Worm (Caenorhabditis elegans) whole organism, late embryonic: Measurements from ENCODE around the gene C56G2.5.

Source experiments
- ama-1 ChIP-seq: fragments of 150-350 bp; optimal IDR thresholded peaks from 2 replicates; lab custom pipeline; 2014
- ceh-18 ChIP-seq: sonication (generic microtip); optimal IDR thresholded peaks from 2 replicates; lab custom pipeline; 2016; ENCODE audit warnings: missing genetic modification characterization, missing compliant biosample characterization
- ceh-22 ChIP-seq: sonication (generic microtip); optimal IDR thresholded peaks from 2 replicates; lab custom pipeline; 2017; ENCODE audit warnings: missing biosample characterization, missing genetic modification characterization
- ceh-24 ChIP-seq: sonication (generic microtip); optimal IDR thresholded peaks from 2 replicates; lab custom pipeline; 2016; ENCODE audit warnings: mild to moderate bottlenecking, missing genetic modification characterization, missing compliant biosample characterization
- ceh-31 ChIP-seq: sonication (generic microtip); optimal IDR thresholded peaks from 2 replicates; lab custom pipeline; 2016; ENCODE audit warnings: missing genetic modification characterization, missing compliant biosample characterization
- ceh-34 ChIP-seq: sonication (generic microtip); optimal IDR thresholded peaks from 2 replicates; lab custom pipeline; 2016; ENCODE audit warnings: mild to moderate bottlenecking, missing genetic modification characterization, missing compliant biosample characterization
- ceh-45 ChIP-seq: fragments of 200-800 bp; sonication (Bioruptor generic); IDR thresholded peaks from 2 replicates; pipeline ENCODE4 v1.3.6; 2022; ENCODE audit warnings: missing genetic modification reagents, missing genetic modification characterization, missing compliant biosample characterization
- ceh-9 ChIP-seq: sonication (generic microtip); optimal IDR thresholded peaks from 2 replicates; lab custom pipeline; 2016; ENCODE audit warnings: mild to moderate bottlenecking, missing genetic modification characterization, inconsistent platforms, missing compliant biosample characterization
- dmd-4 ChIP-seq: sonication (generic microtip); optimal IDR thresholded peaks from 2 replicates; lab custom pipeline; 2016; ENCODE audit warnings: borderline replicate concordance, missing genetic modification characterization, missing compliant biosample characterization
- elt-2 ChIP-seq: sonication (generic microtip); optimal IDR thresholded peaks from 2 replicates; lab custom pipeline; 2016; ENCODE audit warnings: missing genetic modification reagents, missing genetic modification characterization, missing compliant biosample characterization
- eyg-1 ChIP-seq: sonication (generic microtip); optimal IDR thresholded peaks from 2 replicates; lab custom pipeline; 2016; ENCODE audit warnings: missing genotype, missing genetic modification characterization, missing compliant biosample characterization
- fkh-6 ChIP-seq: sonication (generic microtip); optimal IDR thresholded peaks from 2 replicates; lab custom pipeline; 2016; ENCODE audit warnings: missing genetic modification characterization, missing compliant biosample characterization
- gmeb-2 ChIP-seq: sonication (generic microtip); optimal IDR thresholded peaks from 2 replicates; lab custom pipeline; 2016; ENCODE audit warnings: missing genetic modification characterization, inconsistent platforms, missing compliant biosample characterization
- hlh-13 ChIP-seq: fragments of 200-800 bp; sonication (Bioruptor generic); optimal IDR thresholded peaks from 2 replicates; lab custom pipeline; 2018; ENCODE audit warnings: mild to moderate bottlenecking, missing genetic modification characterization, missing compliant biosample characterization
- hlh-15 ChIP-seq: sonication (generic microtip); optimal IDR thresholded peaks from 2 replicates; lab custom pipeline; 2016; ENCODE audit warnings: missing genetic modification characterization, missing compliant biosample characterization
- hlh-30 ChIP-seq: sonication (generic microtip); optimal IDR thresholded peaks from 2 replicates; lab custom pipeline; 2017; ENCODE audit warnings: antibody characterized with exemption, missing genetic modification characterization, missing compliant biosample characterization; ENCODE audit not compliant: insufficient read depth
- lin-11 ChIP-seq: fragments of 200-800 bp; sonication (Bioruptor generic); optimal IDR thresholded peaks from 2 replicates; lab custom pipeline; 2018; ENCODE audit warnings: mild to moderate bottlenecking, missing genetic modification characterization, missing compliant biosample characterization
- madf-2 ChIP-seq: sonication (generic microtip); optimal IDR thresholded peaks from 2 replicates; lab custom pipeline; 2017; ENCODE audit warnings: missing genetic modification characterization, missing compliant biosample characterization
- nfya-1 ChIP-seq: sonication (generic microtip); optimal IDR thresholded peaks from 2 replicates; lab custom pipeline; 2017; ENCODE audit warnings: missing genetic modification characterization, mild to moderate bottlenecking, missing compliant biosample characterization, antibody characterized with exemption, moderate library complexity
- nhr-232 ChIP-seq: sonication (generic microtip); optimal IDR thresholded peaks from 2 replicates; lab custom pipeline; 2016; ENCODE audit warnings: missing genetic modification characterization, missing compliant biosample characterization
- pag-3 ChIP-seq: sonication (generic microtip); optimal IDR thresholded peaks from 2 replicates; lab custom pipeline; 2016; ENCODE audit warnings: missing compliant biosample characterization, missing genetic modification characterization, borderline replicate concordance
- pax-1 ChIP-seq: fragments of 150-350 bp; optimal IDR thresholded peaks from 2 replicates; lab custom pipeline; 2014; ENCODE audit warnings: missing biosample characterization, missing genetic modification characterization
- pha-2 ChIP-seq: sonication (generic microtip); optimal IDR thresholded peaks from 2 replicates; lab custom pipeline; 2017; ENCODE audit warnings: mild to moderate bottlenecking, missing genetic modification characterization, missing compliant biosample characterization
- pqm-1 ChIP-seq: sonication (generic microtip); optimal IDR thresholded peaks from 2 replicates; lab custom pipeline; 2016; ENCODE audit warnings: missing genetic modification characterization, missing compliant biosample characterization
- pros-1 ChIP-seq: fragments of 150-350 bp; optimal IDR thresholded peaks from 2 replicates; lab custom pipeline; 2014; ENCODE audit warnings: missing biosample characterization, missing genetic modification reagents, missing genetic modification characterization
- rnt-1 ChIP-seq: sonication (generic microtip); optimal IDR thresholded peaks from 2 replicates; lab custom pipeline; 2016; ENCODE audit warnings: missing genetic modification characterization, missing compliant biosample characterization
- sdc-2 ChIP-seq: sonication (generic microtip); optimal IDR thresholded peaks from 2 replicates; lab custom pipeline; 2016; ENCODE audit warnings: missing genotype, missing genetic modification characterization, missing compliant biosample characterization
- tbx-2 ChIP-seq: sonication (generic microtip); optimal IDR thresholded peaks from 2 replicates; lab custom pipeline; 2016; ENCODE audit warnings: missing genetic modification characterization, missing compliant biosample characterization
- tbx-7 ChIP-seq: sonication (generic microtip); optimal IDR thresholded peaks from 2 replicates; lab custom pipeline; 2016; ENCODE audit warnings: missing genotype, missing genetic modification characterization, missing compliant biosample characterization
- unc-3 ChIP-seq, 2 experiments: fragments of 200-800 bp in 1 of 2; sonication (Bioruptor generic) in 1 of 2; sonication (generic microtip) in 1 of 2; conservative IDR thresholded peaks in 1 of 2; optimal IDR thresholded peaks in 1 of 2; 2 replicates each; pipeline versions ENCODE4 v1.3.6 to Lab custom; 2016 to 2022; ENCODE audit warnings: missing compliant biosample characterization in 2 of 2, missing genetic modification characterization in 2 of 2, missing genetic modification reagents in 1 of 2
- unc-55 ChIP-seq: sonication (generic microtip); optimal IDR thresholded peaks from 2 replicates; lab custom pipeline; 2017; ENCODE audit warnings: missing biosample characterization, missing genetic modification reagents, missing genetic modification characterization
- unc-86 ChIP-seq: sonication (generic microtip); optimal IDR thresholded peaks from 2 replicates; lab custom pipeline; 2016; ENCODE audit warnings: missing genetic modification characterization, missing compliant biosample characterization
- zip-5 ChIP-seq: sonication (generic microtip); optimal IDR thresholded peaks from 2 replicates; lab custom pipeline; 2016; ENCODE audit warnings: missing genetic modification characterization, missing compliant biosample characterization
- ztf-16 ChIP-seq: sonication (generic microtip); optimal IDR thresholded peaks from 2 replicates; lab custom pipeline; 2017; ENCODE audit warnings: missing genetic modification characterization, missing compliant biosample characterization

Gene C56G2.5

ce11 chrIII:6303114-6303647 is 20.9 kb downstream of the C56G2.5 start, which contains the start of gene F47D12.9 (continued):
- TF ChIP-seq nhr-232 = no peak
- no peak for TF ChIP-seq hlh-13
- TF ChIP-seq ceh-24 = no peak
- TF ChIP-seq ama-1 = no peak

ce11 chrIII:6301685-6302084 is 22.4 kb downstream of the C56G2.5 start:
- TF ChIP-seq nfya-1 (tag; lab: Kevin White, UChicago) = peak; percentile 23

DNA sequence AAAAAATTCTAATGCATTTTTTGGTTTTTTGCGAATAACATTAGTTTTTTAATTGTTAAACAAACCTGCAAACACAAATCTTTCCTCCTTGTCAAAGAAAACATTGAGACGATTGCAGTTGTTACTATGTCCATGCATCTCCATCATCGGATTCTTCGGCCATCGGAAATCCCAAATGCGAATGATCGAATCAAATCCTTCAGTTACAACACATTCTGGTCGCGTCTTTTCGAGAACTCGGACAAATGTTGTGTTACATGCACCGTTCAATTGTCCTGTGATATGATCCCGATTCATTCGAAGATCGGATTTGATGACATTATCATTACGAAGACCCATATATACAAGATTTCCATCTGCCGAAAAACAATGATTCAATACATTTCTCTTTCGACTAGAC is 23.7 kb downstream of the C56G2.5 start:
- TF ChIP-seq ceh-34 (tag; lab: Kevin White, UChicago) (no peak), ceh-18 (tag; lab: Kevin White, UChicago) (no peak), sdc-2 (no peak), unc-3 (GFP tag; conservative IDR thresholded peaks at IDR 0.05; lab: Robert Waterston, UW) (no peak), unc-3 (tag; optimal IDR thresholded peaks at IDR 0.05; lab: Kevin White, UChicago) (no peak), hlh-15 (tag; lab: Kevin White, UChicago) (no peak), pax-1 (tag; lab: Kevin White, UChicago) (no peak)

- TF ChIP-seq hlh-30 = no peak
- TF ChIP-seq ceh-24 = no peak
- no peak for TF ChIP-seq ama-1
- no peak for TF ChIP-seq hlh-13
- TF ChIP-seq unc-55 (GFP tag; lab: Kevin White, UChicago) = no peak
- TF ChIP-seq ceh-45 = no peak
- no peak for TF ChIP-seq tbx-2
- no peak for TF ChIP-seq pros-1
- no peak for TF ChIP-seq ceh-9 (tag; lab: Kevin White, UChicago)
These were observed 25.9 kb downstream of the C56G2.5 start, which contains the start of gene F47D12.3 for ce11 chrIII:6298131-6298530. Gene F47D12.3, plus strand, starts transcription at chrIII:6298461.

DNA sequence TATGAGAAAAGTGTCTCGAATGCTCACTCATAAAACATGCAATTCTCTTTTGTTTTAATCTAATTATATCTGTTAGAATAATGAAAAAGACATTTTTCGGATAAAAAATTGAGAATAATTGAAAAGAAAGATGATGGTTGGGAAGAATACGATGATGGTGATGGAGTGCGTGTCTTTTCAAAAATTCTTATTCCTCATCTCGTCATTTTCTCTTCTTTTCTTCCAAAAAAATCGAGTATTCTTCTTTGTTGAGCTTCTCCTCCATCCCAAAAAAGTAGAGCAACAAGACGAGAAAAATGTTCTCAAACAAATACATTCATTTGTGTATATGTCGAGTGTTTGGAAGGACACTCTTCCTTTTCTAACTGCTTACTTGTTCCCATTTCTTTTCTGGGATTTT is 26.4 kb downstream of the C56G2.5 start:
- TF ChIP-seq gmeb-2 (tag; lab: Kevin White, UChicago) (no peak), fkh-6 (tag; lab: Kevin White, UChicago) (no peak), ceh-31 (tag; lab: Kevin White, UChicago) (no peak), ceh-45 (no peak), madf-2 (tag; lab: Kevin White, UChicago) (no peak), pqm-1 (tag; lab: Kevin White, UChicago) (no peak), pag-3 (tag; lab: Kevin White, UChicago) (no peak), zip-5 (tag; lab: Kevin White, UChicago) (no peak), ceh-22 (no peak), eyg-1 (tag; lab: Kevin White, UChicago) (no peak), unc-86 (tag; lab: Kevin White, UChicago) (no peak), pha-2 (tag; lab: Kevin White, UChicago) (no peak), lin-11 (no peak), ama-1 (no peak), tbx-7 (tag; lab: Kevin White, UChicago) (no peak), dmd-4 (no peak), elt-2 (tag; lab: Kevin White, UChicago) (no peak), nhr-232 (no peak), rnt-1 (tag; lab: Kevin White, UChicago) (no peak), ztf-16 (tag; lab: Kevin White, UChicago) (no peak)
